Worm (Caenorhabditis elegans) whole organism, L4 larva: ENCODE data around the gene phy-2.
"Not testable (repeated sequence)": the region's sequence is repeated elsewhere in the genome, so short reads cannot be mapped to it uniquely, and the experiment has no call there.

Source experiments
- F26F4.8 ChIP-seq: fragments of 200-800 bp; sonication (Bioruptor generic); conservative IDR thresholded peaks from 2 replicates; pipeline ENCODE4 v1.3.6; 2022; ENCODE audit warnings: missing genetic modification characterization, missing compliant biosample characterization
- F44E2.7 ChIP-seq: fragments of 200-800 bp; sonication (Bioruptor generic); IDR thresholded peaks from 2 replicates; pipeline ENCODE4 v2.1.2; 2022; ENCODE audit warnings: missing genetic modification characterization, missing compliant biosample characterization
- T26A8.4 ChIP-seq: fragments of 200-800 bp; sonication (Bioruptor generic); IDR thresholded peaks from 2 replicates; pipeline ENCODE4 v1.3.6; 2022; ENCODE audit warnings: missing genetic modification characterization, missing compliant biosample characterization
- Y105C5A.15 ChIP-seq: fragments of 200-800 bp; sonication (Bioruptor generic); IDR thresholded peaks from 2 replicates; pipeline ENCODE4 v1.3.6; 2022; ENCODE audit warnings: missing genetic modification characterization, missing compliant biosample characterization
- Y48G9A.11 ChIP-seq: fragments of 200-800 bp; sonication (Bioruptor generic); IDR thresholded peaks from 2 replicates; pipeline ENCODE4 v1.3.6; 2022; ENCODE audit warnings: missing genetic modification reagents, missing genetic modification characterization, missing compliant biosample characterization
- aha-1 ChIP-seq: fragments of 150-350 bp; peaks from one replicate; lab custom pipeline; 2014; ENCODE audit warnings: missing biosample characterization, missing genetic modification characterization
- ama-1 ChIP-seq: fragments of 150-350 bp; optimal IDR thresholded peaks from 2 replicates; lab custom pipeline; 2014; ENCODE audit warnings: inconsistent platforms, mixed read lengths
- arid-1 ChIP-seq: fragments of 200-800 bp; sonication (Bioruptor generic); conservative IDR thresholded peaks from 2 replicates; pipeline ENCODE4 v1.3.6; 2022; ENCODE audit warnings: missing genetic modification reagents, missing genetic modification characterization, missing compliant biosample characterization
- ceh-28 ChIP-seq: fragments of 150-350 bp; optimal IDR thresholded peaks from 2 replicates; lab custom pipeline; 2014; ENCODE audit warnings: missing biosample characterization, missing genetic modification reagents, missing genetic modification characterization
- ceh-32 ChIP-seq: sonication (generic microtip); optimal IDR thresholded peaks from 2 replicates; lab custom pipeline; 2016; ENCODE audit warnings: mild to moderate bottlenecking, missing genetic modification characterization, missing compliant biosample characterization; ENCODE audit not compliant: poor library complexity
- ceh-44 ChIP-seq: fragments of 200-800 bp; sonication (Bioruptor generic); IDR thresholded peaks from 2 replicates; pipeline ENCODE4 v1.3.6; 2022; ENCODE audit warnings: missing genetic modification reagents, missing genetic modification characterization, missing compliant biosample characterization
- dmd-8 ChIP-seq: fragments of 200-800 bp; sonication (Bioruptor generic); IDR thresholded peaks from 2 replicates; pipeline ENCODE4 v1.3.6; 2022; ENCODE audit warnings: missing genetic modification characterization, missing compliant biosample characterization
- hif-1 ChIP-seq, 2 experiments: sonication (generic microtip); optimal IDR thresholded peaks; 2 replicates each; lab custom pipeline; 2016 to 2017; ENCODE audit warnings: missing compliant biosample characterization in 2 of 2, missing genetic modification characterization in 2 of 2, missing genetic modification reagents in 2 of 2, missing genotype in 2 of 2, mild to moderate bottlenecking in 1 of 2
- hlh-11 ChIP-seq: fragments of 200-800 bp; sonication (Bioruptor generic); optimal IDR thresholded peaks from 2 replicates; lab custom pipeline; 2018; ENCODE audit warnings: mild to moderate bottlenecking, missing genetic modification characterization, missing compliant biosample characterization
- hlh-30 ChIP-seq: sonication (generic microtip); optimal IDR thresholded peaks from 2 replicates; lab custom pipeline; 2017; ENCODE audit warnings: antibody characterized with exemption, mild to moderate bottlenecking, missing genetic modification characterization, missing compliant biosample characterization; ENCODE audit not compliant: insufficient read depth
- lim-7 ChIP-seq: fragments of 200-800 bp; sonication (Bioruptor generic); IDR thresholded peaks from 2 replicates; pipeline ENCODE4 v1.3.6; 2022; ENCODE audit warnings: missing genetic modification characterization, missing compliant biosample characterization
- lin-29 ChIP-seq: fragments of 200-800 bp; sonication (Bioruptor generic); IDR thresholded peaks from 2 replicates; pipeline ENCODE4 v1.3.6; 2022; ENCODE audit warnings: missing genetic modification reagents, missing genetic modification characterization, missing compliant biosample characterization
- lsy-2 ChIP-seq, 2 experiments: fragments of 150-350 bp in 1 of 2; sonication (generic microtip) in 1 of 2; optimal IDR thresholded peaks; 2 replicates each; lab custom pipeline; 2014 to 2017; ENCODE audit warnings: missing biosample characterization in 2 of 2, missing genetic modification characterization in 2 of 2
- madf-5 ChIP-seq, 2 experiments: fragments of 200-800 bp; sonication (Bioruptor generic); IDR thresholded peaks; 2 replicates each; pipeline ENCODE4 v1.3.6; 2022; ENCODE audit warnings: missing compliant biosample characterization in 2 of 2, missing genetic modification characterization in 2 of 2
- mep-1 ChIP-seq: fragments of 150-350 bp; sonication (generic microtip); optimal IDR thresholded peaks from 3 replicates; lab custom pipeline; 2014; ENCODE audit warnings: missing biosample characterization, missing genetic modification characterization
- mxl-3 ChIP-seq: fragments of 200-800 bp; sonication (Bioruptor generic); optimal IDR thresholded peaks from 2 replicates; lab custom pipeline; 2018; ENCODE audit warnings: mild to moderate bottlenecking, missing genetic modification characterization, missing compliant biosample characterization
- nhr-25 ChIP-seq: sonication (generic microtip); optimal IDR thresholded peaks from 2 replicates; lab custom pipeline; 2017; ENCODE audit warnings: missing genetic modification characterization, mild to moderate bottlenecking, missing compliant biosample characterization, antibody characterized with exemption, moderate library complexity, borderline replicate concordance; ENCODE audit not compliant: insufficient read depth
- nhr-6 ChIP-seq: fragments of 150-350 bp; optimal IDR thresholded peaks from 2 replicates; lab custom pipeline; 2014; ENCODE audit warnings: missing biosample characterization, missing genetic modification characterization
- nhr-77 ChIP-seq: fragments of 150-350 bp; optimal IDR thresholded peaks from 2 replicates; lab custom pipeline; 2014; ENCODE audit warnings: missing biosample characterization, missing genetic modification characterization
- sdz-12 ChIP-seq: fragments of 200-800 bp; sonication (Bioruptor generic); optimal IDR thresholded peaks from 2 replicates; lab custom pipeline; 2018; ENCODE audit warnings: mild to moderate bottlenecking, missing genetic modification characterization, missing compliant biosample characterization
- snpc-1.2 ChIP-seq: fragments of 200-800 bp; sonication (Bioruptor generic); IDR thresholded peaks from 2 replicates; pipeline ENCODE4 v1.3.6; 2022; ENCODE audit warnings: missing genetic modification reagents, missing genetic modification characterization, missing compliant biosample characterization
- snpc-4 ChIP-seq: fragments of 150-350 bp; optimal IDR thresholded peaks from 2 replicates; lab custom pipeline; 2014; ENCODE audit warnings: missing biosample characterization, missing genetic modification characterization
- tag-97 ChIP-seq: fragments of 200-800 bp; sonication (Bioruptor generic); IDR thresholded peaks from 2 replicates; pipeline ENCODE4 v1.3.6; 2022; ENCODE audit warnings: missing genetic modification characterization, missing compliant biosample characterization
- tra-1 ChIP-seq: fragments of 200-800 bp; sonication (Bioruptor generic); IDR thresholded peaks from 2 replicates; pipeline ENCODE4 v1.3.6; 2022; ENCODE audit warnings: missing genetic modification reagents, missing genetic modification characterization, missing compliant biosample characterization
- unc-130 ChIP-seq: sonication (generic microtip); optimal IDR thresholded peaks from 2 replicates; lab custom pipeline; 2016; ENCODE audit warnings: missing genetic modification reagents, missing genetic modification characterization, missing compliant biosample characterization
- unc-62 ChIP-seq, 3 experiments: fragments of 150-350 bp in 1 of 3; sonication (generic microtip); optimal IDR thresholded peaks in 2 of 3; peaks in 1 of 3; 1 replicate in 1 of 3; 2 replicates in 2 of 3; lab custom pipeline; 2014 to 2017; ENCODE audit warnings: missing biosample characterization in 3 of 3, missing genetic modification characterization in 3 of 3, missing genetic modification reagents in 3 of 3, missing genotype in 1 of 3
- zag-1 ChIP-seq: fragments of 150-350 bp; optimal IDR thresholded peaks from 2 replicates; lab custom pipeline; 2014; ENCODE audit warnings: missing biosample characterization, missing genetic modification characterization
- zfp-3 ChIP-seq: fragments of 200-800 bp; sonication (Bioruptor generic); conservative IDR thresholded peaks from 2 replicates; pipeline ENCODE4 v1.3.6; 2022; ENCODE audit warnings: missing genetic modification reagents, missing genetic modification characterization, missing compliant biosample characterization
- zip-11 ChIP-seq: fragments of 200-800 bp; sonication (Bioruptor generic); IDR thresholded peaks from 2 replicates; pipeline ENCODE4 v1.3.6; 2022; ENCODE audit warnings: missing genetic modification characterization, missing compliant biosample characterization

Gene phy-2

DNA sequence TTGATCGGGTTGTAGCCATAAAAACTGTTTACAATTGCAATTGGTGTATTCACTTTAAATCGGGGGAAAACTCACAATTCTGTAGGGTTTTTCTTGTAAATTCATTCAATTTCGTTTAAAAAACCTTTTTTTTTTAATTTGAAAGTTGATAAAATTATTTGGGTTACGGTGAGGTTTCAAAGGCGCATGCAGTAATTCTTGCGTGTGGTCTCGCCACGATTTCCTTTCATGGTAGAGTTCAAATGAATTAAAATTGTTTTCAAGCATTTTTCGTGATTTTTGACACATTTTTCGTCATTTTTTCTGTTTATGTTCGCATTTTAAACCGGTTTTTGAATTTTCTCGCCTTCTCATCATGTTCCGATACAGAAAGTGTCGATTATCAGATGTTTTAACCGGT, 21.1 kb downstream of the phy-2 start:
- TF ChIP-seq snpc-1.2 (GFP tag; lab: Robert Waterston, UW) (peak; percentile 39; the same call in 1 of the 2 replicates), Y48G9A.11 (peak; percentile 72; the same call in 1 of the 2 replicates), unc-130 (peak; percentile 41), F44E2.7 (GFP tag; lab: Robert Waterston, UW) (no peak)

DNA sequence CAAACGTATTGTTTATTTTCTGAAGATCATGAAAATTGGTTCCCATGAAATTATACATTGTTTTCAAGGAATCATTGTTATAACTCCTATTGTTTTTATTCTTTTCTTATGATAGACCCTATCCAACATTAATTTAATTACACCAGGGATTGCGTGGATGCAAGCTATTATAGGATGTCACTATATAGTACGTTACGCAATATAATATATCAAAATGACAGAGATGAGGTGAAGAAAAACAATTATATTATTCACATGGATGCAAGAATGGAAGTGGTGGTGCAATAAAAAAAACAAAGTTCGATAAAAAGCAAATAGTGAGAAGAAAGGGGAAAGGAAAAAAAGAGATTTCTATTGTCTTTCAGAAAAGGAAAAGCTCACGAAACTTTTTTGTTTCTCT, 22.4 kb downstream of the phy-2 start:
- TF ChIP-seq sdz-12 (GFP tag; lab: Kevin White, UChicago) (no peak), lsy-2 (tag; optimal IDR thresholded peaks at IDR 0.05; lab: Kevin White, UChicago) (no peak), tra-1 (GFP tag; lab: Robert Waterston, UW) (no peak), hlh-30 (tag; lab: Kevin White, UChicago) (no peak), zfp-3 (no peak)

DNA sequence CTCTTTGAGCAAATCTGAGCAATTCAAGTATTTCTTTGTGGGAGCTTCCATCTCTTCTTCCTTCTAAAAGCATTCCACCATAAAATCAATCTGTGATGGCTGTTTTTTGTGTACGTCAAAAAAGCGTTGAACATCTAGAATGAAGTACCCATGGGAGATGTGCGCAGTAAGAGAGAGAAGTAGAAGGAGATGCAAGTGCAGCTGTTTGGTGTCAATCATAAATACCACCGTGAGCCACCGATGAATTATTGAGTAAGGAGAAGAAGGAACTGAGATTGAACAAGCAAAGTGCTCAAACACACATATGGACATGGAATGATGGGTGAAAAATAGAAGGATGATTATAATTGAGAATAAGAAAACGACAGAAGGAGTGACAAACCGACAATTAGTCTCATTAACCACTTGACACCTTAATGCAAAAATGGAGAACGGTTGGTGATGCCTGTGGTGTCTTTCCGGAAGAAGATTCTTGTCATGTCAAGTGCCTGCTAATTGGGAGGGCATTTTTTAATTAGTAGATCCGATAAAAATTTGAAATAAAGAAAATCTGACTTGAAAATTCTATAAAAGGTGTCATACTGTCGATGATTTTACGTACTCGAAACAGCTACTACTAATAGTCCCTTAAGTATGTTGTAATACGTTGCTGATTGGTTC, 23.6 kb downstream of the phy-2 start:
- TF ChIP-seq tag-97 (GFP tag; lab: Robert Waterston, UW) (no peak), nhr-6 (tag; lab: Kevin White, UChicago) (no peak), snpc-4 (no peak), zip-11 (no peak), aha-1 (tag; lab: Kevin White, UChicago) (peak; percentile 25), T26A8.4 (GFP tag; lab: Robert Waterston, UW) (no peak), unc-62 (GFP tag; optimal IDR thresholded peaks at IDR 0.05 in 1 of 2; lab: Kevin White, UChicago) (peak in 1 of 2 experiments; percentile 98), unc-62 (tag; optimal IDR thresholded peaks at IDR 0.05; lab: Kevin White, UChicago) (no peak), ceh-28 (no peak), dmd-8 (no peak), ceh-32 (tag; lab: Kevin White, UChicago) (no peak), F26F4.8 (GFP tag; lab: Robert Waterston, UW) (no peak), hif-1 (tag; optimal IDR thresholded peaks at IDR 0.05; lab: Kevin White, UChicago) (no peak)

DNA sequence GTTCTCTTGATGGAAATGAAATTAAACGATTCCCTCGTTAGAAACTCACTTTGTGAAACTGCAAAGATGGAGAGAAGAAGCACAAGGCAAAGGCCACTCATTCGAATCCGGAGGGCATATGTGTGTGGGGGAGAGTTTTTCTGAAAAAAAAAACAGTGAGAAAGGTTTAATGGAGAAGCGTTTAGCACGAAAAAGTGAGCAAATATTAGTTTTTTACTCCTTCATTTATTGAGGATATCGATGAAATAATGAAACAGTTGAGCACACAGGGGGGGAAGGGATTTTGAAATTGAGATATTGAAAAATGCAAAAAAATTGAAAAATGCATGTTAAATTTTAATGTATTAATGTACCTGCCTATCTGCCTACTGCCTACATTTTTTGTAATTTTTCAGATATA, 37.6 kb downstream of the phy-2 start, which contains the start of gene nlr-1:
Gene nlr-1 (minus strand): TSS at position 101 of the 400 bp plus-strand sequence.
- TF ChIP-seq arid-1 (GFP tag; lab: Robert Waterston, UW); nhr-77 (tag; lab: Kevin White, UChicago); Y48G9A.11: not testable (repeated sequence)

DNA sequence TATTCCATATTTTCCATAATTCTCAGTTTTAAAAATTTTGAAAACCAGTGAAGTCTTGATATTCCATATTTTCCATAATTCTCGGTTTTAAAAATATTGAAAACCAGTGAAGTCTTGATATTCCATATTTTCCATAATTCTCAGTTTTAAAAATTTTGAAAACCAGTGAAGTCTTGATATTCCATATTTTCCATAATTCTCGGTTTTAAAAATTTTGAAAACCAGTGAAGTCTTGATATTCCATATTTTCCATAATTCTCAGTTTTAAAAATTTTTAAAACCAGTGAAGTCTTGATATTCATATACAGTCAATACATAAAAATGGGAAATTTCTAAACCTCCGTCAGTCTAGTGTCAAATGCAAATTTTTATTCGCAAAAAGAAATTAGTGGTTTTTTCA, 45.4 kb downstream of the phy-2 start:
- TF ChIP-seq madf-5 (GFP tag; IDR thresholded peaks at IDR 0.05; lab: Robert Waterston, UW) (peak in 1 of 2 experiments; percentile 78; a peak in 2 of 4 replicates), lim-7 (GFP tag; lab: Robert Waterston, UW) (0 out of 2 replicates have a peak, but pooled peaks have one; percentile 40)

ce11 chrIV:12167944-12168343, 47.8 kb downstream of the phy-2 start, which contains the start of gene F20B10.3:
TSS of gene F20B10.3 (plus strand) at chrIV:12168244.
- TF ChIP-seq unc-62 (GFP tag; optimal IDR thresholded peaks at IDR 0.05 in 1 of 2; lab: Kevin White, UChicago), result no peak
- TF ChIP-seq unc-62 (tag; optimal IDR thresholded peaks at IDR 0.05; lab: Kevin White, UChicago), result no peak
- no peak for TF ChIP-seq mep-1 (tag; lab: Kevin White, UChicago)
- TF ChIP-seq zag-1 (tag; lab: Kevin White, UChicago), result no peak
- TF ChIP-seq ceh-28, result no peak
- TF ChIP-seq mxl-3 (GFP tag; lab: Kevin White, UChicago), result no peak
- TF ChIP-seq hlh-11 (tag; lab: Kevin White, UChicago), result no peak
- no peak for TF ChIP-seq lin-29 (GFP tag; lab: Robert Waterston, UW)
- TF ChIP-seq ama-1 (lab: Kevin White, UChicago), result no peak
- TF ChIP-seq Y105C5A.15 (GFP tag; lab: Robert Waterston, UW), result no peak
- TF ChIP-seq ceh-44 (GFP tag; lab: Robert Waterston, UW), result no peak
- no peak for TF ChIP-seq nhr-25 (tag; lab: Kevin White, UChicago)
